Worm (Caenorhabditis elegans): ENCODE results near the gene daf-41.

daf-41 gene

ce11 chrIII:5277740-5278139 is 3.2 kb upstream of the daf-41 start, which contains the start of gene clk-1:
Gene clk-1 (plus strand): TSS chrIII:5277894.
- TF ChIP-seq zag-1 (tag; optimal IDR thresholded peaks at IDR 0.05) (no peak), snu-23 (GFP tag; optimal IDR thresholded peaks at IDR 0.05) (no peak), Y116A8C.19 (tag; optimal IDR thresholded peaks at IDR 0.05; ENCODE audit: borderline replicate concordance) (no peak), C34B4.2 (tag; optimal IDR thresholded peaks at IDR 0.05) (no peak), F16B12.6 (tag; optimal IDR thresholded peaks at IDR 0.05) (no peak), ceh-8 (GFP tag; optimal IDR thresholded peaks at IDR 0.05) (no peak), C16A3.4 (tag; optimal IDR thresholded peaks at IDR 0.05) (no peak), nhr-20 (tag; optimal IDR thresholded peaks at IDR 0.05) (no peak), ceh-82 (tag; optimal IDR thresholded peaks at IDR 0.05) (no peak), nhr-12 (tag; optimal IDR thresholded peaks at IDR 0.05) (no peak), ama-1 (optimal IDR thresholded peaks at IDR 0.05) (no peak), pag-3 (tag; optimal IDR thresholded peaks at IDR 0.05; ENCODE audit: borderline replicate concordance, insufficient read depth) (no peak), nhr-71 (tag; optimal IDR thresholded peaks at IDR 0.05) (no peak), sox-4 (tag; optimal IDR thresholded peaks at IDR 0.05) (no peak), lin-35 (GFP tag; optimal IDR thresholded peaks at IDR 0.05) (no peak), alr-1 (tag; optimal IDR thresholded peaks at IDR 0.05; ENCODE audit: borderline replicate concordance) (no peak), ceh-88 (GFP tag; IDR thresholded peaks at IDR 0.05) (no peak), nhr-237 (tag; optimal IDR thresholded peaks at IDR 0.05) (no peak), unc-98 (GFP tag; IDR thresholded peaks at IDR 0.05) (no peak)

- no peak for TF ChIP-seq pag-3 (tag; optimal IDR thresholded peaks at IDR 0.05; ENCODE audit: borderline replicate concordance, insufficient read depth)
- peak; percentile 30 for TF ChIP-seq nhr-85 (tag)
- no peak for TF ChIP-seq efl-1 (optimal IDR thresholded peaks at IDR 0.05)
- TF ChIP-seq efl-1 (GFP tag; optimal IDR thresholded peaks at IDR 0.05 in 1 of 2): peak in 1 of 2 experiments; percentile 37
Measured at ce11 chrIII:5274250-5274649, 315 bp downstream of the daf-41 start.

ce11 chrIII:5273396-5273857 is 1.1 kb downstream of the daf-41 start, which contains the start of gene ztf-8:
Gene ztf-8 (minus strand): TSS chrIII:5273471.
- TF ChIP-seq ama-1 (optimal IDR thresholded peaks at IDR 0.05) (peak; percentile 87), pqm-1 (tag; optimal IDR thresholded peaks at IDR 0.05) (no peak), nhr-19 (GFP tag; conservative IDR thresholded peaks at IDR 0.05) (0 out of 2 replicates have a peak, but pooled peaks have one; percentile 12), sptf-1 (tag; optimal IDR thresholded peaks at IDR 0.05) (no peak), ceh-82 (tag; optimal IDR thresholded peaks at IDR 0.05) (no peak), nhr-71 (tag; optimal IDR thresholded peaks at IDR 0.05) (peak; percentile 57), zag-1 (tag; optimal IDR thresholded peaks at IDR 0.05) (no peak), hlh-4 (tag; optimal IDR thresholded peaks at IDR 0.05) (no peak), aly-2 (tag; optimal IDR thresholded peaks at IDR 0.05) (peak; percentile 51), dpl-1 (GFP tag; optimal IDR thresholded peaks at IDR 0.05) (peak in 1 of 3 experiments; percentile 6), swsn-7 (tag; optimal IDR thresholded peaks at IDR 0.05) (peak; percentile 20), dsc-1 (tag; optimal IDR thresholded peaks at IDR 0.05) (peak; percentile 23), nhr-20 (tag; optimal IDR thresholded peaks at IDR 0.05) (peak; percentile 7), egl-27 (tag; optimal IDR thresholded peaks at IDR 0.05) (no peak), ceh-90 (tag; optimal IDR thresholded peaks at IDR 0.05) (no peak), snu-23 (GFP tag; optimal IDR thresholded peaks at IDR 0.05) (peak; percentile 24), nhr-90 (tag; optimal IDR thresholded peaks at IDR 0.05; ENCODE audit: poor library complexity) (peak; percentile 5), mep-1 (tag; optimal IDR thresholded peaks at IDR 0.05) (peak; percentile 40), pag-3 (tag; optimal IDR thresholded peaks at IDR 0.05; ENCODE audit: borderline replicate concordance, insufficient read depth) (no peak), C04F5.9 (tag; optimal IDR thresholded peaks at IDR 0.05) (no peak)

ce11 chrIII:5269814-5270213 is 4.8 kb downstream of the daf-41 start, which contains the start of gene ZC395.4:
Gene ZC395.4 (plus strand): TSS chrIII:5270114.
- TF ChIP-seq nhr-90 (tag; optimal IDR thresholded peaks at IDR 0.05; ENCODE audit: poor library complexity): no peak
- TF ChIP-seq ces-1 (GFP tag; optimal IDR thresholded peaks at IDR 0.05): no peak
- TF ChIP-seq ceh-8 (GFP tag; optimal IDR thresholded peaks at IDR 0.05): no peak
- no peak for TF ChIP-seq F16B12.6 (tag; optimal IDR thresholded peaks at IDR 0.05)
- TF ChIP-seq pag-3 (tag; optimal IDR thresholded peaks at IDR 0.05; ENCODE audit: borderline replicate concordance, insufficient read depth): no peak
- no peak for TF ChIP-seq lin-39 (tag; optimal IDR thresholded peaks at IDR 0.05)
- TF ChIP-seq tlp-1 (tag; optimal IDR thresholded peaks at IDR 0.05): no peak
- TF ChIP-seq nhr-19 (GFP tag; conservative IDR thresholded peaks at IDR 0.05): no peak
- no peak for TF ChIP-seq mep-1 (tag; optimal IDR thresholded peaks at IDR 0.05)
- no peak for TF ChIP-seq lin-13 (GFP tag; optimal IDR thresholded peaks at IDR 0.05)
- TF ChIP-seq C34B4.2 (tag; optimal IDR thresholded peaks at IDR 0.05): no peak
- TF ChIP-seq sup-37 (GFP tag; optimal IDR thresholded peaks at IDR 0.05): no peak
- TF ChIP-seq pax-3 (tag; optimal IDR thresholded peaks at IDR 0.05): no peak
- no peak for TF ChIP-seq unc-98 (GFP tag; IDR thresholded peaks at IDR 0.05)
